Worm (Caenorhabditis elegans): Measurements from ENCODE around the gene tmed-10.

DNA sequence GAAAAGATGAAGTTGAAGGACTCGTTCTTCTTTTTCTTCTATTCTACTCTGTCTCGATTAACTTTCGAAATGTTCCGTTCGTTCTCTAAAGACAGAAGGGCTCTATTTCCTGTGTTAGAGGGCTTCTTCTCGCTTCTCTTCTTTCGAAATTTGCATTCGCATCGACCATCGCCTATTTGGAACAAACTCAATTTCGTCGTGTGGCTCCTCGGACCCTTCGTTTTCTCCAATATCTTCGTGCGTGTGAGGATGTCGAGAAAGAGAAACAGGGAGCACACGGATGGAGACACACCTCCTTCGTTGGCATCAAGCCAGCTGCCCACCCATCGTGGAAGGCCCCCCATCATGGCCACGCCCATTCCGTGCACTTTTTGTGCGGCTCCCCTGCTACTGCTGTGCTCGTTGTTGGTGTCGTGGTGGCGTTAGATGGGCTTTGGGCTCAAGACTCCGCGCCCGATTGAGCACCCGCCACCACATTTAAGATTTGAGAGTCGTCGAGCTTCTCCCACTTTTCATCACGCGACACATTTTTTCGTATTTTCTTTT, 14.4 kb upstream of the tmed-10 start:
- TF ChIP-seq lin-13 (tag; optimal IDR thresholded peaks at IDR 0.05) (no peak), tbx-8 (GFP tag; optimal IDR thresholded peaks at IDR 0.05) (no peak), snpc-4 (tag; optimal IDR thresholded peaks at IDR 0.05) (no peak), nhr-76 (tag; optimal IDR thresholded peaks at IDR 0.05) (no peak), ces-1 (GFP tag; optimal IDR thresholded peaks at IDR 0.05) (peak; percentile 95), unc-62 (GFP tag; optimal IDR thresholded peaks at IDR 0.05) (no peak), elt-1 (tag; optimal IDR thresholded peaks at IDR 0.05; ENCODE audit: borderline replicate concordance, insufficient read depth) (no peak), nhr-12 (tag; optimal IDR thresholded peaks at IDR 0.05) (no peak), nhr-237 (tag; optimal IDR thresholded peaks at IDR 0.05) (no peak), elt-3 (tag; optimal IDR thresholded peaks at IDR 0.05) (no peak), pha-4 (tag; optimal IDR thresholded peaks at IDR 0.05) (no peak)
